Fruit fly (Drosophila melanogaster) whole organism, wandering third instar larva: ENCODE results near the gene CG12672.

Source experiments
- CG32264 ChIP-seq: fragments of 200-800 bp; sonication (Bioruptor generic); optimal IDR thresholded peaks from 2 replicates; lab custom pipeline; 2016; ENCODE audit warnings: missing biosample characterization, missing genetic modification characterization
- CG9705 ChIP-seq: fragments of 200-800 bp; sonication (Bioruptor generic); optimal IDR thresholded peaks from 2 replicates; lab custom pipeline; 2018; ENCODE audit warnings: missing biosample characterization, mild to moderate bottlenecking, missing genetic modification characterization
- CrebA ChIP-seq: fragments of 200-800 bp; sonication (Bioruptor generic); optimal IDR thresholded peaks from 2 replicates; lab custom pipeline; 2016; ENCODE audit warnings: missing biosample characterization, mild to moderate bottlenecking, missing genetic modification characterization, borderline replicate concordance
- Dfd ChIP-seq: fragments of >200 bp; optimal IDR thresholded peaks from 2 replicates; lab custom pipeline; 2017; ENCODE audit warnings: missing biosample characterization, missing genetic modification characterization
- GATAd ChIP-seq: sonication (Bioruptor generic); optimal IDR thresholded peaks from 2 replicates; lab custom pipeline; 2016; ENCODE audit warnings: missing biosample characterization, missing genetic modification characterization
- Hr78 ChIP-seq: fragments of >200 bp; optimal IDR thresholded peaks from 2 replicates; lab custom pipeline; 2017; ENCODE audit warnings: missing biosample characterization, missing genetic modification characterization
- N ChIP-seq: fragments of >200 bp; optimal IDR thresholded peaks from 2 replicates; lab custom pipeline; 2018; ENCODE audit warnings: missing biosample characterization, missing external identifiers, missing genetic modification characterization
- OdsH ChIP-seq: fragments of 200-800 bp; sonication (Bioruptor generic); optimal IDR thresholded peaks from 2 replicates; lab custom pipeline; 2016; ENCODE audit warnings: missing biosample characterization, mild to moderate bottlenecking, missing genetic modification characterization
- Rel ChIP-seq, 2 experiments: fragments of 200-800 bp; sonication (Bioruptor generic) in 1 of 2; optimal IDR thresholded peaks; 2 replicates in 1 of 2; 3 replicates in 1 of 2; lab custom pipeline; 2016 to 2019; ENCODE audit warnings: mild to moderate bottlenecking in 2 of 2, missing biosample characterization in 2 of 2, missing genetic modification characterization in 2 of 2, moderate library complexity in 1 of 2
- Sp1 ChIP-seq: fragments of 200-800 bp; sonication (Bioruptor generic); optimal IDR thresholded peaks from 3 replicates; lab custom pipeline; 2019; ENCODE audit warnings: missing biosample characterization, mild to moderate bottlenecking, missing genetic modification characterization, moderate library complexity
- Vsx2 ChIP-seq: fragments of 200-300, 225-300 bp; sonication (Bioruptor generic); optimal IDR thresholded peaks from 2 replicates; lab custom pipeline; 2018; ENCODE audit warnings: missing biosample characterization, missing genetic modification characterization; ENCODE audit not compliant: partially characterized antibody
- br ChIP-seq: fragments of 200-800 bp; sonication (Bioruptor generic); optimal IDR thresholded peaks from 2 replicates; lab custom pipeline; 2016; ENCODE audit warnings: missing biosample characterization, missing genetic modification characterization
- brk ChIP-seq: fragments of 200-800 bp; sonication (Bioruptor generic); optimal IDR thresholded peaks from 2 replicates; lab custom pipeline; 2016; ENCODE audit warnings: missing biosample characterization, mild to moderate bottlenecking, missing genetic modification characterization
- dl ChIP-seq, 2 experiments: fragments of 175-275, 200-275 bp in 1 of 2; fragments of 200-275 bp in 1 of 2; sonication (Bioruptor generic); optimal IDR thresholded peaks; lab custom pipeline; 2018; ENCODE audit warnings: mild to moderate bottlenecking in 2 of 2, missing biosample characterization in 2 of 2, missing genetic modification characterization in 2 of 2, moderate library complexity in 2 of 2; ENCODE audit not compliant: partially characterized antibody in 2 of 2, insufficient read depth in 1 of 2
- dmrt93B ChIP-seq: fragments of 200-800 bp; sonication (Bioruptor generic); optimal IDR thresholded peaks from 2 replicates; lab custom pipeline; 2018; ENCODE audit warnings: missing biosample characterization, mild to moderate bottlenecking, missing genetic modification characterization
- ey ChIP-seq: fragments of 200-800 bp; sonication (Bioruptor generic); optimal IDR thresholded peaks from 2 replicates; lab custom pipeline; 2016; ENCODE audit warnings: missing biosample characterization, missing genetic modification characterization
- foxo ChIP-seq, 2 experiments: fragments of 200-800 bp; sonication (Bioruptor generic); optimal IDR thresholded peaks; 2 replicates in 1 of 2; 3 replicates in 1 of 2; lab custom pipeline; 2016 to 2017; ENCODE audit warnings: missing biosample characterization in 2 of 2, missing genetic modification characterization in 2 of 2
- fru ChIP-seq: fragments of 200-800 bp; sonication (Bioruptor generic); optimal IDR thresholded peaks from 3 replicates; lab custom pipeline; 2016; ENCODE audit warnings: missing biosample characterization, mild to moderate bottlenecking, missing genetic modification characterization
- h ChIP-seq: fragments of 200-800 bp; sonication (Bioruptor generic); optimal IDR thresholded peaks from 3 replicates; lab custom pipeline; 2016; ENCODE audit warnings: missing biosample characterization, mild to moderate bottlenecking, missing genetic modification characterization
- jim ChIP-seq: fragments of 175-275, 200-325 bp; sonication (Bioruptor generic); optimal IDR thresholded peaks from 2 replicates; lab custom pipeline; 2016; ENCODE audit warnings: missing biosample characterization, mild to moderate bottlenecking, missing genetic modification characterization
- lola ChIP-seq: fragments of >200 bp; optimal IDR thresholded peaks from 2 replicates; lab custom pipeline; 2017; ENCODE audit warnings: missing biosample characterization, missing genetic modification characterization
- pan ChIP-seq: fragments of >200 bp; optimal IDR thresholded peaks from 2 replicates; lab custom pipeline; 2017
- rgr ChIP-seq: fragments of 200-800 bp; sonication (Bioruptor generic); optimal IDR thresholded peaks from 3 replicates; lab custom pipeline; 2016; ENCODE audit warnings: missing biosample characterization, mild to moderate bottlenecking, missing genetic modification characterization
- sage ChIP-seq: fragments of 200-800 bp; sonication (Bioruptor generic); optimal IDR thresholded peaks from 2 replicates; lab custom pipeline; 2016; ENCODE audit warnings: missing biosample characterization, mild to moderate bottlenecking, missing genetic modification characterization
- sv ChIP-seq: fragments of 200-800 bp; sonication (Bioruptor generic); optimal IDR thresholded peaks from 3 replicates; lab custom pipeline; 2016; ENCODE audit warnings: missing biosample characterization, missing genetic modification characterization
- tai ChIP-seq: sonication (Bioruptor generic); optimal IDR thresholded peaks from 2 replicates; lab custom pipeline; 2016; ENCODE audit warnings: missing biosample characterization, missing genetic modification characterization
- usp ChIP-seq: fragments of >200 bp; optimal IDR thresholded peaks from 2 replicates; lab custom pipeline; 2017; ENCODE audit warnings: missing biosample characterization, missing genetic modification characterization
- woc ChIP-seq: sonication (Bioruptor generic); optimal IDR thresholded peaks from 2 replicates; lab custom pipeline; 2016; ENCODE audit warnings: missing biosample characterization, mild to moderate bottlenecking, missing genetic modification characterization

CG12672 gene

dm6 chrX:18007506-18007905 lies at the start of gene CG12672:
CG12672 (minus strand) TSS chrX:18007606.
- TF ChIP-seq GATAd (GFP tag; lab: Kevin White, UChicago) (no peak), jim (GFP tag; lab: Kevin White, UChicago) (no peak), sv (GFP tag; lab: Kevin White, UChicago) (no peak), pan (lab: Kevin White, UChicago) (no peak), sage (GFP tag; lab: Kevin White, UChicago) (no peak), h (GFP tag; lab: Kevin White, UChicago) (no peak), ey (GFP tag; lab: Kevin White, UChicago) (no peak)

- TF ChIP-seq dl (GFP tag; optimal IDR thresholded peaks at IDR 0.05; lab: Kevin White, UChicago; ENCODE audit: insufficient read depth in 1 of 2, partially characterized antibody in 2 of 2) (no peak), CG9705 (no peak)
- TF ChIP-seq, all 38 proteins: peak for 0
Measured at dm6 chrX:18057202-18057601, 49.8 kb upstream of the CG12672 start.

- TF ChIP-seq CG32264 (GFP tag; lab: Kevin White, UChicago) (no peak), brk (no peak), Vsx2 (no peak), jim (GFP tag; lab: Kevin White, UChicago) (no peak), sage (GFP tag; lab: Kevin White, UChicago) (no peak), pan (lab: Kevin White, UChicago) (no peak), lola (GFP tag; lab: Kevin White, UChicago) (no peak), Hr78 (GFP tag; lab: Kevin White, UChicago) (no peak), br (GFP tag; lab: Kevin White, UChicago) (no peak), N (no peak), woc (GFP tag; lab: Kevin White, UChicago) (no peak)
Measured at dm6 chrX:18052135-18052534, 44.7 kb upstream of the CG12672 start.

dm6 chrX:18043691-18044090 lies 36.3 kb upstream of the CG12672 start, which contains the start of gene CG15373:
CG15373 (plus strand) TSS chrX:18043991.
- no peak for TF ChIP-seq dmrt93B
- no peak for TF ChIP-seq fru
- TF ChIP-seq usp (GFP tag; lab: Kevin White, UChicago) = no peak
- TF ChIP-seq OdsH (GFP tag; lab: Kevin White, UChicago) = no peak

- TF ChIP-seq Dfd (no peak), rgr (GFP tag; lab: Kevin White, UChicago) (no peak), usp (GFP tag; lab: Kevin White, UChicago) (no peak), jim (GFP tag; lab: Kevin White, UChicago) (no peak), brk (no peak), tai (GFP tag; lab: Kevin White, UChicago) (no peak), CrebA (GFP tag; lab: Kevin White, UChicago) (no peak), OdsH (GFP tag; lab: Kevin White, UChicago) (no peak), foxo (GFP tag; optimal IDR thresholded peaks at IDR 0.05; lab: Kevin White, UChicago) (no peak), sage (GFP tag; lab: Kevin White, UChicago) (no peak), woc (GFP tag; lab: Kevin White, UChicago) (no peak), dmrt93B (no peak), Hr78 (GFP tag; lab: Kevin White, UChicago) (no peak), Rel (GFP tag; optimal IDR thresholded peaks at IDR 0.05; lab: Kevin White, UChicago) (no peak), Rel (tag; optimal IDR thresholded peaks at IDR 0.05; lab: Kevin White, UChicago) (no peak), N (no peak), fru (no peak), pan (lab: Kevin White, UChicago) (no peak)
Measured at dm6 chrX:18023615-18024163, 16.3 kb upstream of the CG12672 start, which contains the start of gene CG6867. CG6867 (plus strand) TSS chrX:18023870.

- no peak for TF ChIP-seq Sp1 (GFP tag; lab: Kevin White, UChicago)
- TF ChIP-seq OdsH (GFP tag; lab: Kevin White, UChicago) = no peak
- no peak for TF ChIP-seq brk
- TF ChIP-seq sv (GFP tag; lab: Kevin White, UChicago) = no peak
- TF ChIP-seq Rel (GFP tag; optimal IDR thresholded peaks at IDR 0.05; lab: Kevin White, UChicago) = no peak
- TF ChIP-seq Rel (tag; optimal IDR thresholded peaks at IDR 0.05; lab: Kevin White, UChicago) = no peak
- no peak for TF ChIP-seq CG9705
- no peak for TF ChIP-seq Vsx2
- no peak for TF ChIP-seq dl (GFP tag; optimal IDR thresholded peaks at IDR 0.05; lab: Kevin White, UChicago; ENCODE audit: insufficient read depth in 1 of 2, partially characterized antibody in 2 of 2)
- TF ChIP-seq, all 38 proteins: peak for 0
Measured at dm6 chrX:18018437-18019100, 11.2 kb upstream of the CG12672 start.
